Worm (Caenorhabditis elegans) whole organism, early embryonic: Measurements from ENCODE around the gene hmg-12.

Experiments
- F13C5.2 ChIP-seq: sonication (generic microtip); optimal IDR thresholded peaks from 2 replicates; lab custom pipeline; 2017; ENCODE audit warnings: mild to moderate bottlenecking, missing genetic modification characterization, inconsistent platforms, missing compliant biosample characterization
- aly-1 ChIP-seq: sonication (generic microtip); optimal IDR thresholded peaks from 2 replicates; lab custom pipeline; 2016; ENCODE audit warnings: missing genetic modification characterization, missing compliant biosample characterization
- ama-1 ChIP-seq: fragments of 150-350 bp; optimal IDR thresholded peaks from 2 replicates; lab custom pipeline; 2014
- ceh-13 ChIP-seq: fragments of 200-800 bp; sonication (Bioruptor generic); optimal IDR thresholded peaks from 2 replicates; lab custom pipeline; 2018; ENCODE audit warnings: mild to moderate bottlenecking, missing genetic modification characterization, missing compliant biosample characterization
- ets-7 ChIP-seq: sonication (generic microtip); optimal IDR thresholded peaks from 2 replicates; lab custom pipeline; 2016; ENCODE audit warnings: missing genotype, missing genetic modification characterization, missing compliant biosample characterization
- flt-1 ChIP-seq: fragments of 200-800 bp; sonication (Bioruptor generic); IDR thresholded peaks from 2 replicates; pipeline ENCODE4 v1.3.6; 2022; ENCODE audit warnings: missing genetic modification characterization, missing compliant biosample characterization
- hmg-4 ChIP-seq: fragments of 200-800 bp; sonication (Bioruptor generic); optimal IDR thresholded peaks from 2 replicates; lab custom pipeline; 2018; ENCODE audit warnings: mild to moderate bottlenecking, missing genetic modification characterization, missing compliant biosample characterization
- hnd-1 ChIP-seq: sonication (generic microtip); optimal IDR thresholded peaks from 2 replicates; lab custom pipeline; 2016; ENCODE audit warnings: missing genetic modification characterization, missing compliant biosample characterization
- pes-1 ChIP-seq: fragments of 200-800 bp; sonication (Bioruptor generic); IDR thresholded peaks from 2 replicates; pipeline ENCODE4 v1.3.6; 2022; ENCODE audit warnings: missing genetic modification reagents, missing genetic modification characterization, missing compliant biosample characterization
- sea-1 ChIP-seq: fragments of 200-800 bp; sonication (Bioruptor generic); conservative IDR thresholded peaks from 2 replicates; pipeline ENCODE4 v1.3.6; 2022; ENCODE audit warnings: missing genetic modification characterization, missing compliant biosample characterization
- tbx-11 ChIP-seq: fragments of 200-800 bp; sonication (Bioruptor generic); IDR thresholded peaks from 2 replicates; pipeline ENCODE4 v1.3.6; 2022; ENCODE audit warnings: missing genetic modification characterization, missing compliant biosample characterization
- tbx-37 ChIP-seq: fragments of 200-800 bp; sonication (Bioruptor generic); conservative IDR thresholded peaks from 2 replicates; pipeline ENCODE4 v1.3.6; 2022; ENCODE audit warnings: missing genetic modification reagents, missing genetic modification characterization, missing compliant biosample characterization
- tra-4 ChIP-seq: sonication (generic microtip); optimal IDR thresholded peaks from 2 replicates; lab custom pipeline; 2017; ENCODE audit warnings: missing genetic modification characterization, missing compliant biosample characterization

DNA sequence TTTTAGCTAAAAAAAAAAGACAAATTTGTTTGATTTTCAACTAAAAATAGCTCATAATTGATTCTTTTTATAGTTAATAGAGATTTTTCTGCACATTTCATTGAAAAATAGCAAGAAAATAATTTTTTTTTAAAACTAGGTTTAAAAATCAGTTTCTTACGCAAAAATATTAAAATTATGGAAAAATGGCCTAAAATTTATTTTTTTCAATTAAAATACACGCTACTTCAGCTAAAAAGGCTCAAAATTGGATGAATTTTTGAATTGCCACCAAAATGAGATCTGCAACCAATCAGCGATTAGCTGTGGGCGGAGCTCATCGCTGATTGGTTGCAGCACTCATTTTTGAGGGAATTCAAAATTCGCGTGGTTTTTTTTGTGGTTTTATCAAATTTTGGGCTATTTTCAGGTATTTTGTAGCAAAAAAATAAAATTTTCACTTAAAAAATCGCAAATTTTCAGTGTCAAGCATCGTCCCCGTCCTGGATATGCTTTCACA is 46.9 kb downstream of the hmg-12 start:
- TF ChIP-seq hmg-4 (GFP tag; lab: Kevin White, UChicago) (no peak), aly-1 (tag; lab: Kevin White, UChicago) (no peak), flt-1 (GFP tag; lab: Robert Waterston, UW) (no peak), ceh-13 (GFP tag; lab: Kevin White, UChicago) (no peak), hnd-1 (tag; lab: Kevin White, UChicago) (no peak), ama-1 (lab: Kevin White, UChicago) (no peak), ets-7 (tag; lab: Kevin White, UChicago) (no peak), tbx-11 (GFP tag; lab: Robert Waterston, UW) (no peak), tra-4 (tag; lab: Kevin White, UChicago) (no peak), pes-1 (GFP tag; lab: Robert Waterston, UW) (no peak), F13C5.2 (tag; lab: Kevin White, UChicago) (no peak), tbx-37 (no peak), sea-1 (GFP tag; lab: Robert Waterston, UW) (no peak)
